Fruit fly (Drosophila melanogaster) whole organism, embryonic: ENCODE measurements around the gene CG31804.

ENCODE experiments used
- Asciz ChIP-seq: fragments of 200-800 bp; sonication (Bioruptor generic); optimal IDR thresholded peaks from 2 replicates; lab custom pipeline; 2017; ENCODE audit warnings: missing biosample characterization, mild to moderate bottlenecking, missing genetic modification characterization, missing genetic modification reagents
- BtbVII ChIP-seq: fragments of 200-800 bp; sonication (Bioruptor generic); optimal IDR thresholded peaks from 3 replicates; lab custom pipeline; 2017; ENCODE audit warnings: missing biosample characterization, mild to moderate bottlenecking, missing genetic modification characterization
- CG10979 ChIP-seq: fragments of 200-800 bp; sonication (Bioruptor generic); optimal IDR thresholded peaks from 2 replicates; lab custom pipeline; 2018; ENCODE audit warnings: missing biosample characterization, mild to moderate bottlenecking, missing genetic modification characterization, moderate library complexity
- CG11398 ChIP-seq: fragments of 200-800 bp; sonication (Bioruptor generic); optimal IDR thresholded peaks from 2 replicates; lab custom pipeline; 2016; ENCODE audit warnings: missing biosample characterization, missing genetic modification characterization
- CG11456 ChIP-seq: fragments of 200-800 bp; sonication (Bioruptor generic); IDR thresholded peaks from 3 replicates; pipeline ENCODE4 v1.3.6; 2022; ENCODE audit warnings: missing biosample characterization, missing genetic modification characterization
- CG12744 ChIP-seq: fragments of 200-800 bp; sonication (Bioruptor generic); optimal IDR thresholded peaks from 2 replicates; lab custom pipeline; 2016; ENCODE audit warnings: missing biosample characterization, missing genetic modification characterization
- CG12769 ChIP-seq: fragments of 200-800 bp; sonication (Bioruptor generic); optimal IDR thresholded peaks from 2 replicates; lab custom pipeline; 2019; ENCODE audit warnings: missing biosample characterization, mild to moderate bottlenecking, missing genetic modification characterization, moderate library complexity
- CG14050 ChIP-seq: fragments of 200-800 bp; sonication (Bioruptor generic); IDR thresholded peaks from 3 replicates; pipeline ENCODE4 v1.3.6; 2022; ENCODE audit warnings: missing biosample characterization, missing genetic modification characterization
- CG17612 ChIP-seq: fragments of 200-800 bp; sonication (Bioruptor generic); IDR thresholded peaks from 2 replicates; pipeline ENCODE4 v1.3.6; 2022; ENCODE audit warnings: missing biosample characterization, missing genetic modification characterization
- CG30020 ChIP-seq: fragments of 200-800 bp; optimal IDR thresholded peaks from 2 replicates; lab custom pipeline; 2019; ENCODE audit warnings: missing biosample characterization, mild to moderate bottlenecking, missing genetic modification characterization, moderate library complexity
- CG3065 ChIP-seq: fragments of 200-800 bp; sonication (Bioruptor generic); optimal IDR thresholded peaks from 2 replicates; lab custom pipeline; 2016; ENCODE audit warnings: missing biosample characterization, missing genetic modification characterization
- CG4707 ChIP-seq: fragments of 200-800 bp; sonication (Bioruptor generic); optimal IDR thresholded peaks from 2 replicates; lab custom pipeline; 2018; ENCODE audit warnings: missing biosample characterization, mild to moderate bottlenecking, missing genetic modification characterization, moderate library complexity
- CG6254 ChIP-seq: fragments of 200-800 bp; sonication (Bioruptor generic); optimal IDR thresholded peaks from 3 replicates; lab custom pipeline; 2017; ENCODE audit warnings: mild to moderate bottlenecking, missing biosample characterization, missing genetic modification reagents, missing genetic modification characterization
- CG6683 ChIP-seq: fragments of 200-800 bp; sonication (Bioruptor generic); optimal IDR thresholded peaks from 2 replicates; lab custom pipeline; 2017; ENCODE audit warnings: missing biosample characterization, mild to moderate bottlenecking, missing genetic modification characterization, missing genetic modification reagents
- CG6765 ChIP-seq: fragments of 200-800 bp; sonication (Bioruptor generic); optimal IDR thresholded peaks from 3 replicates; lab custom pipeline; 2017; ENCODE audit warnings: missing biosample characterization, mild to moderate bottlenecking, missing genetic modification characterization
- CG7963 ChIP-seq: fragments of 200-800 bp; sonication (Bioruptor generic); IDR thresholded peaks from 3 replicates; pipeline ENCODE4 v1.3.6; 2022; ENCODE audit warnings: missing biosample characterization, missing genetic modification characterization; ENCODE audit not compliant: partially characterized antibody
- CG9817 ChIP-seq: fragments of 200-800 bp; sonication (Bioruptor generic); optimal IDR thresholded peaks from 2 replicates; lab custom pipeline; 2018; ENCODE audit warnings: missing biosample characterization, mild to moderate bottlenecking, missing genetic modification characterization, moderate library complexity
- CrebB ChIP-seq: fragments of 200-800 bp; sonication (Bioruptor generic); optimal IDR thresholded peaks from 3 replicates; lab custom pipeline; 2018; ENCODE audit warnings: missing biosample characterization, mild to moderate bottlenecking, missing genetic modification characterization
- Deaf1 ChIP-seq: fragments of 200-800 bp; optimal IDR thresholded peaks from 3 replicates; lab custom pipeline; 2019; ENCODE audit warnings: missing biosample characterization, mild to moderate bottlenecking, missing genetic modification characterization, moderate library complexity
- Gsc ChIP-seq: fragments of 200-800 bp; sonication (Bioruptor generic); IDR thresholded peaks from 2 replicates; pipeline ENCODE4 v1.3.6; 2022; ENCODE audit warnings: missing biosample characterization, missing genetic modification characterization
- HLH3B ChIP-seq: fragments of 200-800 bp; sonication (Bioruptor generic); IDR thresholded peaks from 2 replicates; pipeline ENCODE4 v1.3.6; 2022; ENCODE audit warnings: missing biosample characterization, missing genetic modification characterization
- HLH54F ChIP-seq: fragments of 200-800 bp; sonication (Bioruptor generic); optimal IDR thresholded peaks from 3 replicates; lab custom pipeline; 2016; ENCODE audit warnings: missing biosample characterization, missing genetic modification characterization
- Hsf ChIP-seq: fragments of 200-800 bp; sonication (Bioruptor generic); optimal IDR thresholded peaks from 3 replicates; lab custom pipeline; 2016; ENCODE audit warnings: missing biosample characterization, missing genetic modification characterization
- Mrtf ChIP-seq: fragments of 200-800 bp; sonication (Bioruptor generic); IDR thresholded peaks from 3 replicates; pipeline ENCODE4 v1.3.6; 2022; ENCODE audit warnings: missing biosample characterization, missing genetic modification characterization
- NC2α ChIP-seq: fragments of 200-800 bp; sonication (Bioruptor generic); optimal IDR thresholded peaks from 2 replicates; lab custom pipeline; 2016; ENCODE audit warnings: missing biosample characterization, missing genetic modification characterization
- Poxn ChIP-seq: fragments of 200-800 bp; sonication (Bioruptor generic); IDR thresholded peaks from 2 replicates; pipeline ENCODE4 v1.3.6; 2022; ENCODE audit warnings: missing biosample characterization, missing genetic modification characterization
- Stat92E ChIP-seq, 3 experiments: fragments of >200 bp in 2 of 3; fragments of 200-800 bp in 1 of 3; sonication (Bioruptor generic) in 1 of 3; optimal IDR thresholded peaks; 2 replicates each; lab custom pipeline; 2017 to 2019; ENCODE audit warnings: missing biosample characterization in 3 of 3, missing genetic modification characterization in 3 of 3, mild to moderate bottlenecking in 1 of 3, moderate library complexity in 1 of 3
- TFAM ChIP-seq: fragments of 200-800 bp; sonication (Bioruptor generic); optimal IDR thresholded peaks from 2 replicates; lab custom pipeline; 2017; ENCODE audit warnings: missing biosample characterization, missing genetic modification characterization, inconsistent platforms
- YL-1 ChIP-seq: fragments of 200-800 bp; sonication (Bioruptor generic); optimal IDR thresholded peaks from 3 replicates; lab custom pipeline; 2017; ENCODE audit warnings: missing biosample characterization, mild to moderate bottlenecking, missing genetic modification characterization
- ab ChIP-seq: fragments of 200-800 bp; sonication (Bioruptor generic); optimal IDR thresholded peaks from 2 replicates; lab custom pipeline; 2016; ENCODE audit warnings: missing biosample characterization, missing genetic modification characterization
- ara ChIP-seq: fragments of 200-800 bp; sonication (Bioruptor generic); IDR thresholded peaks from 2 replicates; pipeline ENCODE4 v1.3.6; 2022; ENCODE audit warnings: missing biosample characterization, missing genetic modification characterization
- bcd ChIP-seq: fragments of 200-800 bp; sonication (Bioruptor generic); optimal IDR thresholded peaks from 2 replicates; lab custom pipeline; 2017; ENCODE audit warnings: missing biosample characterization, mild to moderate bottlenecking, missing genetic modification characterization
- cad ChIP-seq: fragments of >200 bp; optimal IDR thresholded peaks from 2 replicates; lab custom pipeline; 2017; ENCODE audit warnings: missing biosample characterization, missing genetic modification characterization
- cas ChIP-seq: fragments of 200-800 bp; sonication (Bioruptor generic); IDR thresholded peaks from 2 replicates; pipeline ENCODE4 v1.3.6; 2022; ENCODE audit warnings: missing biosample characterization, missing genetic modification characterization
- dati ChIP-seq: fragments of 200-800 bp; sonication (Bioruptor generic); IDR thresholded peaks from 2 replicates; pipeline ENCODE4 v1.3.6; 2022; ENCODE audit warnings: missing biosample characterization, missing genetic modification characterization
- dpn ChIP-seq, 2 experiments: fragments of 200-800 bp; sonication (Bioruptor generic); optimal IDR thresholded peaks; 3 replicates each; lab custom pipeline; 2016; ENCODE audit warnings: missing biosample characterization in 2 of 2, missing genetic modification characterization in 2 of 2
- dysf ChIP-seq: fragments of 200-800 bp; sonication (Bioruptor generic); IDR thresholded peaks from 3 replicates; pipeline ENCODE4 v1.3.6; 2022; ENCODE audit warnings: missing biosample characterization, missing genetic modification characterization
- fd96Cb ChIP-seq: fragments of 200-800 bp; sonication (Bioruptor generic); optimal IDR thresholded peaks from 2 replicates; lab custom pipeline; 2018; ENCODE audit warnings: missing biosample characterization, mild to moderate bottlenecking, missing genetic modification characterization, moderate library complexity
- nom ChIP-seq: fragments of 200-800 bp; sonication (Bioruptor generic); optimal IDR thresholded peaks from 2 replicates; lab custom pipeline; 2017; ENCODE audit warnings: missing biosample characterization, missing genetic modification characterization, mild to moderate bottlenecking, moderate library complexity, missing genetic modification reagents
- onecut ChIP-seq: fragments of 200-800 bp; sonication (Bioruptor generic); IDR thresholded peaks from 2 replicates; pipeline ENCODE4 v1.3.6; 2022; ENCODE audit warnings: missing biosample characterization, missing genetic modification characterization
- peb ChIP-seq: fragments of 200-800 bp; sonication (Bioruptor generic); IDR thresholded peaks from 2 replicates; pipeline ENCODE4 v1.3.6; 2022; ENCODE audit warnings: missing biosample characterization, missing genetic modification characterization
- pfk ChIP-seq: fragments of 200-800 bp; sonication (Bioruptor generic); optimal IDR thresholded peaks from 2 replicates; lab custom pipeline; 2018; ENCODE audit warnings: missing biosample characterization, mild to moderate bottlenecking, missing genetic modification characterization, moderate library complexity
- pnt ChIP-seq: fragments of 200-800 bp; sonication (Bioruptor generic); optimal IDR thresholded peaks from 3 replicates; lab custom pipeline; 2016; ENCODE audit warnings: missing biosample characterization, missing genetic modification characterization
- psq ChIP-seq: fragments of 200-800 bp; sonication (Bioruptor generic); optimal IDR thresholded peaks from 2 replicates; lab custom pipeline; 2017; ENCODE audit warnings: missing biosample characterization, missing genetic modification characterization
- pzg ChIP-seq: fragments of 200-800 bp; sonication (Bioruptor generic); optimal IDR thresholded peaks from 3 replicates; lab custom pipeline; 2018; ENCODE audit warnings: missing biosample characterization, mild to moderate bottlenecking, missing genetic modification characterization, moderate library complexity
- repo ChIP-seq: fragments of 200-800 bp; sonication (Bioruptor generic); optimal IDR thresholded peaks from 2 replicates; lab custom pipeline; 2016; ENCODE audit warnings: missing biosample characterization, missing genetic modification characterization
- ro ChIP-seq: fragments of 200-800 bp; sonication (Bioruptor generic); IDR thresholded peaks from 2 replicates; pipeline ENCODE4 v1.3.6; 2022; ENCODE audit warnings: missing biosample characterization, missing genetic modification characterization
- so ChIP-seq: fragments of 200-800 bp; sonication (Bioruptor generic); IDR thresholded peaks from 3 replicates; pipeline ENCODE4 v1.3.6; 2022; ENCODE audit warnings: missing biosample characterization, missing genetic modification characterization
- stc ChIP-seq: fragments of 200-800 bp; sonication (Bioruptor generic); IDR thresholded peaks from 2 replicates; pipeline ENCODE4 v1.3.6; 2022; ENCODE audit warnings: missing biosample characterization, missing genetic modification characterization
- trem ChIP-seq: fragments of 200-800 bp; optimal IDR thresholded peaks from 3 replicates; lab custom pipeline; 2019; ENCODE audit warnings: missing biosample characterization, mild to moderate bottlenecking, missing genetic modification characterization, moderate library complexity
- vnd ChIP-seq: fragments of 200-800 bp; sonication (Bioruptor generic); IDR thresholded peaks from 3 replicates; pipeline ENCODE4 v1.3.6; 2022; ENCODE audit warnings: missing biosample characterization, missing genetic modification characterization; ENCODE audit not compliant: partially characterized antibody

CG31804 gene

dm6 chr2L:17410358-17410757, 47.1 kb downstream of the CG31804 start, which contains the start of the genes Polr2J and CG15141 (continued):
- TF ChIP-seq CG12744: peak; percentile 21
- TF ChIP-seq HLH54F: peak; percentile 85
- no peak for TF ChIP-seq ab (GFP tag; lab: Kevin White, UChicago)
- peak; percentile 51 for TF ChIP-seq pnt (GFP tag; lab: Kevin White, UChicago)
- TF ChIP-seq onecut: peak; percentile 48; the same call in 1 of the 2 replicates
- peak; percentile 81 for TF ChIP-seq fd96Cb (tag; lab: Kevin White, UChicago)
- peak; percentile 80 for TF ChIP-seq ara
- peak; percentile 44 for TF ChIP-seq CG3065
- peak; percentile 80 for TF ChIP-seq peb
- TF ChIP-seq psq (GFP tag; lab: Kevin White, UChicago): peak; percentile 68
- TF ChIP-seq so: no peak; the same call in 2 of the 3 replicates
- TF ChIP-seq bcd (GFP tag; lab: Kevin White, UChicago): peak; percentile 89
- peak; percentile 44 for TF ChIP-seq Asciz (GFP tag; lab: Kevin White, UChicago)
- TF ChIP-seq Poxn (GFP tag; lab: Robert Waterston, UW): no peak
- TF ChIP-seq CG4707 (GFP tag; lab: Kevin White, UChicago): no peak
- peak; percentile 45 for TF ChIP-seq CG6765 (GFP tag; lab: Kevin White, UChicago)
- peak; percentile 54; the same call in 1 of the 3 replicates for TF ChIP-seq Mrtf (GFP tag; lab: Robert Waterston, UW)
- TF ChIP-seq ro (GFP tag; lab: Robert Waterston, UW): peak; percentile 60; the same call in 1 of the 2 replicates
- peak; percentile 74; the same call in 2 of the 3 replicates for TF ChIP-seq CG14050
- TF ChIP-seq stc (GFP tag; lab: Robert Waterston, UW): peak; percentile 64; the same call in 1 of the 2 replicates
- TF ChIP-seq nom: no peak
- TF ChIP-seq CG12769 (tag; lab: Kevin White, UChicago): no peak
- no peak for TF ChIP-seq Stat92E (GFP tag; optimal IDR thresholded peaks at IDR 0.05; lab: Kevin White, UChicago)
- peak; percentile 54; the same call in 1 of the 3 replicates for TF ChIP-seq CG7963
- TF ChIP-seq CG10979 (tag; lab: Kevin White, UChicago): peak; percentile 83
- peak; percentile 85 for TF ChIP-seq YL-1 (GFP tag; lab: Kevin White, UChicago)
- peak; percentile 14 for TF ChIP-seq CG6254
- TF ChIP-seq repo (GFP tag; lab: Kevin White, UChicago): no peak
- TF ChIP-seq cad (GFP tag; lab: Kevin White, UChicago): no peak
- peak; percentile 91 for TF ChIP-seq CG9817 (tag; lab: Kevin White, UChicago)
- TF ChIP-seq trem (tag; lab: Kevin White, UChicago): peak; percentile 90
- TF ChIP-seq Deaf1: no peak
- peak; percentile 67 for TF ChIP-seq pzg (GFP tag; lab: Kevin White, UChicago)
- TF ChIP-seq Hsf (GFP tag; lab: Kevin White, UChicago): peak; percentile 87
- TF ChIP-seq BtbVII (GFP tag; lab: Kevin White, UChicago): peak; percentile 17
- TF ChIP-seq CrebB: peak; percentile 59
- peak; percentile 69 to 86 for TF ChIP-seq dpn (GFP tag; optimal IDR thresholded peaks at IDR 0.05; lab: Kevin White, UChicago)
- TF ChIP-seq TFAM: peak; percentile 14
- peak; percentile 68 for TF ChIP-seq Gsc
- peak; percentile 85 for TF ChIP-seq vnd (GFP tag; lab: Robert Waterston, UW)
- TF ChIP-seq cas (GFP tag; lab: Robert Waterston, UW): peak; percentile 67
- peak; percentile 90 for TF ChIP-seq dysf (GFP tag; lab: Robert Waterston, UW)
- peak; percentile 5 for TF ChIP-seq NC2α (GFP tag; lab: Kevin White, UChicago)
- peak; percentile 84 for TF ChIP-seq HLH3B (GFP tag; lab: Robert Waterston, UW)
- no peak for TF ChIP-seq dati
- TF ChIP-seq CG30020 (tag; lab: Kevin White, UChicago): peak; percentile 83
- TF ChIP-seq CG6683 (GFP tag; lab: Kevin White, UChicago): no peak
- no peak for TF ChIP-seq pfk (GFP tag; lab: Kevin White, UChicago)
- TF ChIP-seq CG11398 (GFP tag; lab: Kevin White, UChicago): peak; percentile 25
- peak; percentile 50; the same call in 1 of the 2 replicates for TF ChIP-seq CG17612 (GFP tag; lab: Robert Waterston, UW)
- TF ChIP-seq CG11456 (GFP tag; lab: Robert Waterston, UW): peak; percentile 91
